Fruit fly (Drosophila melanogaster) whole organism, adult: ENCODE results near the gene kirre.

Experiments used
- CG11617 ChIP-seq: fragments of 200-800 bp; sonication (Bioruptor generic); optimal IDR thresholded peaks from 2 replicates; lab custom pipeline; 2017; ENCODE audit warnings: mild to moderate bottlenecking, missing biosample characterization, missing genetic modification reagents, missing genetic modification characterization
- CG12768 ChIP-seq: fragments of 200-800 bp; sonication (Bioruptor generic); optimal IDR thresholded peaks from 2 replicates; lab custom pipeline; 2017; ENCODE audit warnings: missing biosample characterization, missing genetic modification characterization, mild to moderate bottlenecking, moderate library complexity, missing genetic modification reagents
- CG14711 ChIP-seq: fragments of 200-800 bp; sonication (Bioruptor generic); optimal IDR thresholded peaks from 2 replicates; lab custom pipeline; 2018; ENCODE audit warnings: missing biosample characterization, mild to moderate bottlenecking, missing genetic modification characterization, moderate library complexity
- CG1620 ChIP-seq: fragments of 200-800 bp; sonication (Bioruptor generic); optimal IDR thresholded peaks from 2 replicates; lab custom pipeline; 2016; ENCODE audit warnings: missing biosample characterization, missing genetic modification characterization
- CG33017 ChIP-seq: fragments of 200-800 bp; sonication (Bioruptor generic); optimal IDR thresholded peaks from 2 replicates; lab custom pipeline; 2018; ENCODE audit warnings: missing biosample characterization, mild to moderate bottlenecking, missing genetic modification characterization, moderate library complexity
- CG5204 ChIP-seq: fragments of 200-800 bp; sonication (Bioruptor generic); optimal IDR thresholded peaks from 2 replicates; lab custom pipeline; 2016; ENCODE audit warnings: missing biosample characterization, missing genetic modification characterization
- CG7045 ChIP-seq: fragments of 200-800 bp; sonication (Bioruptor generic); optimal IDR thresholded peaks from 2 replicates; lab custom pipeline; 2017; ENCODE audit warnings: missing biosample characterization, mild to moderate bottlenecking, missing genetic modification characterization
- CG7101 ChIP-seq: fragments of 200-800 bp; sonication (Bioruptor generic); optimal IDR thresholded peaks from 2 replicates; lab custom pipeline; 2018; ENCODE audit warnings: missing biosample characterization, mild to moderate bottlenecking, missing genetic modification characterization, moderate library complexity
- Clk ChIP-seq: fragments of 200-800 bp; sonication (Bioruptor generic); optimal IDR thresholded peaks from 2 replicates; lab custom pipeline; 2017; ENCODE audit warnings: missing biosample characterization, missing genetic modification characterization
- Crg-1 ChIP-seq: fragments of 200-800 bp; sonication (Bioruptor generic); optimal IDR thresholded peaks from 2 replicates; lab custom pipeline; 2016; ENCODE audit warnings: missing biosample characterization, missing genetic modification characterization
- Hr96 ChIP-seq: fragments of 200-800 bp; sonication (Bioruptor generic); optimal IDR thresholded peaks from 2 replicates; lab custom pipeline; 2016; ENCODE audit warnings: missing biosample characterization, missing genetic modification characterization
- Mnt ChIP-seq: fragments of 200-800 bp; sonication (Bioruptor generic); optimal IDR thresholded peaks from 2 replicates; lab custom pipeline; 2016; ENCODE audit warnings: missing biosample characterization, mild to moderate bottlenecking, missing genetic modification characterization
- bab1 ChIP-seq: fragments of 200-800 bp; sonication (Bioruptor generic); optimal IDR thresholded peaks from 3 replicates; lab custom pipeline; 2019; ENCODE audit warnings: missing biosample characterization, mild to moderate bottlenecking, missing genetic modification characterization, moderate library complexity
- cic ChIP-seq: fragments of 200-800 bp; sonication (Bioruptor generic); optimal IDR thresholded peaks from 2 replicates; lab custom pipeline; 2017; ENCODE audit warnings: missing biosample characterization, mild to moderate bottlenecking, missing genetic modification characterization, moderate library complexity
- cnc ChIP-seq, 2 experiments: fragments of >200 bp; optimal IDR thresholded peaks; 2 replicates each; lab custom pipeline; 2017
- kay ChIP-seq: fragments of 200-800 bp; sonication (Bioruptor generic); peaks from one replicate; lab custom pipeline; 2016; ENCODE audit warnings: missing biosample characterization, missing genetic modification characterization, borderline replicate concordance
- ovo ChIP-seq: fragments of 200-800 bp; sonication (Bioruptor generic); optimal IDR thresholded peaks from 2 replicates; lab custom pipeline; 2016; ENCODE audit warnings: missing biosample characterization, missing genetic modification characterization
- pad ChIP-seq: fragments of 200-800 bp; sonication (Bioruptor generic); optimal IDR thresholded peaks from 3 replicates; lab custom pipeline; 2017; ENCODE audit warnings: missing biosample characterization, missing genetic modification characterization, mild to moderate bottlenecking, moderate library complexity, missing genetic modification reagents
- tj ChIP-seq: fragments of 200-800 bp; sonication (Bioruptor generic); optimal IDR thresholded peaks from 3 replicates; lab custom pipeline; 2017; ENCODE audit warnings: missing biosample characterization, mild to moderate bottlenecking, missing genetic modification characterization, moderate library complexity
- toe ChIP-seq: fragments of 200-800 bp; sonication (Bioruptor generic); optimal IDR thresholded peaks from 2 replicates; lab custom pipeline; 2016; ENCODE audit warnings: missing biosample characterization, missing genetic modification characterization

Gene kirre

dm6 chrX:2912581-2912980 lies 172.4 kb downstream of the kirre start:
- TF ChIP-seq cnc (optimal IDR thresholded peaks at IDR 0.05; lab: Kevin White, UChicago) (no peak), toe (GFP tag; lab: Kevin White, UChicago) (no peak), Clk (no peak), CG11617 (GFP tag; lab: Kevin White, UChicago) (no peak), Mnt (GFP tag; lab: Kevin White, UChicago) (no peak), CG12768 (GFP tag; lab: Kevin White, UChicago) (no peak), CG5204 (GFP tag; lab: Kevin White, UChicago) (no peak), cic (no peak), CG7045 (GFP tag; lab: Kevin White, UChicago) (no peak), ovo (GFP tag; lab: Kevin White, UChicago) (no peak), CG7101 (no peak)

DNA sequence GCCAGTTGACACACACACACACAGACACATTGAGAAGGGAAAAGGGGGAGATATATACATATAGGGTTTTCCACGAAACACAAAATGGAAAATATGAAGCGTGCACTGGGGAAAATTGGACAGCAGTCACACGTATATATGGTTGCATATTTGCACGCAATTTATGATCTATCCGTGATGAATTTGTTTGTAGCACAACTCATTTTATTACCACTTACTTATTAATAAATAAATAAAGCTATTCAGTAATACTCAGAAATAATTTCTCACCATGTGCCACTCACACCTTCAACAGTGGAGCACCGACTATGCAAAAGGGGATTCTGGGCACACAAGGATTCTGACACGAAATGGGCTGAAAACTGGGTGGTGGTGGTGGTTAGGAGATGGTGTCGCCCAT lies 173.9 kb downstream of the kirre start:
- TF ChIP-seq CG5204 (GFP tag; lab: Kevin White, UChicago): no peak
- TF ChIP-seq Hr96 (GFP tag; lab: Kevin White, UChicago): no peak
- no peak for TF ChIP-seq Mnt (GFP tag; lab: Kevin White, UChicago)
- TF ChIP-seq bab1: no peak
- TF ChIP-seq CG7045 (GFP tag; lab: Kevin White, UChicago): no peak
- no peak for TF ChIP-seq CG11617 (GFP tag; lab: Kevin White, UChicago)
- no peak for TF ChIP-seq CG12768 (GFP tag; lab: Kevin White, UChicago)
- no peak for TF ChIP-seq Crg-1 (GFP tag; lab: Kevin White, UChicago)
- no peak for TF ChIP-seq cic
- no peak for TF ChIP-seq ovo (GFP tag; lab: Kevin White, UChicago)
- no peak for TF ChIP-seq cnc (optimal IDR thresholded peaks at IDR 0.05; lab: Kevin White, UChicago)
- TF ChIP-seq CG33017 (tag; lab: Kevin White, UChicago): no peak
- TF ChIP-seq toe (GFP tag; lab: Kevin White, UChicago): no peak

DNA sequence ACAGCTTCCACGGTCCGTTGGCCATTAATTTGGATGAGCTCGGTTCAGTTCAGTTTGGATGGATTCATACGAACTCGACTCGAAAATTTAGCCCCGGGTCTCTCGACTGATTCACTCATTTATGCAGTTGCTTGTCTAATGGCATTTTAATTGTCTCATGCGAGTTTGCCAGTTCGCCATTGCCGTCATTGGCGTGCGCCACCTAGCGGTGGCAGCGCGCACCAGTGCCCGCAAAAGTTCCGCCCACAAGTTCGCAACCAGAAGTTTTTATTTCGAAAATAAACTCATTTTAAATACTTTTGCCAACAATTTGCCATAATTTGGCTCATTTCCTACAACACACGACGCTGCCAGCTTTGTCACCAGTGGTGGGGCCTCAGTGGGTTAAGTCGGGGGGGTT lies 174.9 kb downstream of the kirre start:
- TF ChIP-seq CG14711 (tag; lab: Kevin White, UChicago): no peak
- TF ChIP-seq Crg-1 (GFP tag; lab: Kevin White, UChicago): no peak
- no peak for TF ChIP-seq Clk
- no peak for TF ChIP-seq kay (GFP tag; lab: Kevin White, UChicago)
- no peak for TF ChIP-seq Hr96 (GFP tag; lab: Kevin White, UChicago)
- no peak for TF ChIP-seq cnc (optimal IDR thresholded peaks at IDR 0.05; lab: Kevin White, UChicago)
- TF ChIP-seq ovo (GFP tag; lab: Kevin White, UChicago): no peak
- TF ChIP-seq tj (GFP tag; lab: Kevin White, UChicago): no peak
- no peak for TF ChIP-seq bab1
- no peak for TF ChIP-seq CG5204 (GFP tag; lab: Kevin White, UChicago)
- no peak for TF ChIP-seq CG12768 (GFP tag; lab: Kevin White, UChicago)
- no peak for TF ChIP-seq CG11617 (GFP tag; lab: Kevin White, UChicago)
- no peak for TF ChIP-seq Mnt (GFP tag; lab: Kevin White, UChicago)
- TF ChIP-seq pad (GFP tag; lab: Kevin White, UChicago): no peak
- TF ChIP-seq CG7045 (GFP tag; lab: Kevin White, UChicago): no peak
- TF ChIP-seq CG7101: no peak

- TF ChIP-seq CG33017 (tag; lab: Kevin White, UChicago): no peak
- no peak for TF ChIP-seq kay (GFP tag; lab: Kevin White, UChicago)
- no peak for TF ChIP-seq cnc (optimal IDR thresholded peaks at IDR 0.05; lab: Kevin White, UChicago)
- TF ChIP-seq Clk: no peak
- TF ChIP-seq bab1: no peak
- TF ChIP-seq CG12768 (GFP tag; lab: Kevin White, UChicago): no peak
- no peak for TF ChIP-seq CG14711 (tag; lab: Kevin White, UChicago)
- TF ChIP-seq Mnt (GFP tag; lab: Kevin White, UChicago): no peak
- no peak for TF ChIP-seq ovo (GFP tag; lab: Kevin White, UChicago)
- TF ChIP-seq CG7045 (GFP tag; lab: Kevin White, UChicago): no peak
- TF ChIP-seq cic: no peak
- TF ChIP-seq Hr96 (GFP tag; lab: Kevin White, UChicago): no peak
- TF ChIP-seq pad (GFP tag; lab: Kevin White, UChicago): no peak
- no peak for TF ChIP-seq CG11617 (GFP tag; lab: Kevin White, UChicago)
- no peak for TF ChIP-seq toe (GFP tag; lab: Kevin White, UChicago)
- TF ChIP-seq Crg-1 (GFP tag; lab: Kevin White, UChicago): no peak
- TF ChIP-seq CG5204 (GFP tag; lab: Kevin White, UChicago): no peak
Observed at dm6 chrX:2918551-2918950, 178.4 kb downstream of the kirre start.

dm6 chrX:2919742-2920141 lies 179.6 kb downstream of the kirre start, which contains the start of gene CG3588:
Gene CG3588, plus strand, starts transcription at chrX:2919770.
- TF ChIP-seq Hr96 (GFP tag; lab: Kevin White, UChicago): no peak

- TF ChIP-seq ovo (GFP tag; lab: Kevin White, UChicago) (no peak), CG1620 (GFP tag; lab: Kevin White, UChicago) (no peak)
Observed at dm6 chrX:2927158-2927557, 187.0 kb downstream of the kirre start, which contains the start of gene CG14424. Gene CG14424, minus strand, starts transcription at chrX:2927258.

DNA sequence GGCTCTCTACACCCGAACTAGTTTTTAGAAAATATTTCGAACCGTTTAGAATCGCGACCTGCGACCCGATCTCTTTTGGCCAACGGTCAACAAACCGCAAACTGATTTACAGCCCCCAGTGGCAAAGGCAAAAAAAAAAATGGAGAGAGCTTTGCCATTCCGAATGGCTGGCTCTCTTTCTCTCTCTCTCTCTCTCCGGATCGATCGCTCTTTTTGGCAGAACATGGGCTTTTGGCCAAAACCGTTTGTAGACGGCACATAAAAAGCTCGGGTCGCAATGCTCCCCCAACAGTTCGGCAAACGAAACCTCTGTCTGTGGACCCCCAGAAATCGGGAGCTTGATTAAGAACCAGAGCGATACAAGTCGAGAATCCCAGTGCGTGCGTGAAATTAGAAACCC lies 189.3 kb downstream of the kirre start, which contains the start of gene CG32793:
Gene CG32793 (plus strand): TSS at position 301 of the 400 bp plus-strand sequence.
- TF ChIP-seq kay (GFP tag; lab: Kevin White, UChicago): no peak
- no peak for TF ChIP-seq ovo (GFP tag; lab: Kevin White, UChicago)
- no peak for TF ChIP-seq Clk
- TF ChIP-seq toe (GFP tag; lab: Kevin White, UChicago): no peak
